Worm (Caenorhabditis elegans) whole organism, late embryonic: ENCODE data around the gene C53B4.3.

Experiments
- F13H6.1 ChIP-seq: sonication (generic microtip); optimal IDR thresholded peaks from 2 replicates; lab custom pipeline; 2016; ENCODE audit warnings: missing genetic modification characterization, missing compliant biosample characterization
- ceh-14 ChIP-seq: sonication (generic microtip); optimal IDR thresholded peaks from 2 replicates; lab custom pipeline; 2016; ENCODE audit warnings: missing genotype, missing genetic modification characterization, missing compliant biosample characterization
- ceh-34 ChIP-seq: sonication (generic microtip); optimal IDR thresholded peaks from 2 replicates; lab custom pipeline; 2016; ENCODE audit warnings: mild to moderate bottlenecking, missing genetic modification characterization, missing compliant biosample characterization
- ceh-9 ChIP-seq: sonication (generic microtip); optimal IDR thresholded peaks from 2 replicates; lab custom pipeline; 2016; ENCODE audit warnings: mild to moderate bottlenecking, missing genetic modification characterization, inconsistent platforms, missing compliant biosample characterization
- elt-2 ChIP-seq: sonication (generic microtip); optimal IDR thresholded peaks from 2 replicates; lab custom pipeline; 2016; ENCODE audit warnings: missing genetic modification reagents, missing genetic modification characterization, missing compliant biosample characterization
- hlh-15 ChIP-seq: sonication (generic microtip); optimal IDR thresholded peaks from 2 replicates; lab custom pipeline; 2016; ENCODE audit warnings: missing genetic modification characterization, missing compliant biosample characterization
- nhr-11 ChIP-seq: fragments of 150-350 bp; optimal IDR thresholded peaks from 2 replicates; lab custom pipeline; 2014; ENCODE audit warnings: missing biosample characterization, missing genetic modification characterization
- nhr-232 ChIP-seq: sonication (generic microtip); optimal IDR thresholded peaks from 2 replicates; lab custom pipeline; 2016; ENCODE audit warnings: missing genetic modification characterization, missing compliant biosample characterization
- pag-3 ChIP-seq: sonication (generic microtip); optimal IDR thresholded peaks from 2 replicates; lab custom pipeline; 2016; ENCODE audit warnings: missing compliant biosample characterization, missing genetic modification characterization, borderline replicate concordance
- pha-4 ChIP-seq: fragments of 150-350 bp; optimal IDR thresholded peaks from 2 replicates; lab custom pipeline; 2018; ENCODE audit warnings: missing biosample characterization, missing genetic modification reagents, missing genetic modification characterization
- pqm-1 ChIP-seq: sonication (generic microtip); optimal IDR thresholded peaks from 2 replicates; lab custom pipeline; 2016; ENCODE audit warnings: missing genetic modification characterization, missing compliant biosample characterization
- tbx-2 ChIP-seq: sonication (generic microtip); optimal IDR thresholded peaks from 2 replicates; lab custom pipeline; 2016; ENCODE audit warnings: missing genetic modification characterization, missing compliant biosample characterization
- unc-42 ChIP-seq: sonication (generic microtip); optimal IDR thresholded peaks from 2 replicates; lab custom pipeline; 2016; ENCODE audit warnings: missing genotype, missing genetic modification characterization, missing compliant biosample characterization
- unc-55 ChIP-seq: sonication (generic microtip); optimal IDR thresholded peaks from 2 replicates; lab custom pipeline; 2017; ENCODE audit warnings: missing biosample characterization, missing genetic modification reagents, missing genetic modification characterization

ce11 chrIV:8929942-8930492, 43.5 kb downstream of the C53B4.3 start, which contains the start of the genes D1046.18 and slc-25A26:
- TF ChIP-seq nhr-11 (tag; lab: Kevin White, UChicago) = no peak
- TF ChIP-seq pqm-1 (tag; lab: Kevin White, UChicago) = no peak
- TF ChIP-seq tbx-2 (tag; lab: Kevin White, UChicago) = no peak
- no peak for TF ChIP-seq ceh-14 (tag; lab: Kevin White, UChicago)
- no peak for TF ChIP-seq ceh-9
- TF ChIP-seq pha-4 = no peak
- TF ChIP-seq unc-55 (GFP tag; lab: Kevin White, UChicago) = no peak
- no peak for TF ChIP-seq ceh-34
- TF ChIP-seq elt-2 (tag; lab: Kevin White, UChicago) = no peak
- TF ChIP-seq nhr-232 = no peak
- TF ChIP-seq pag-3 (tag; lab: Kevin White, UChicago) = no peak
- TF ChIP-seq unc-42 (tag; lab: Kevin White, UChicago) = no peak
- no peak for TF ChIP-seq hlh-15 (tag; lab: Kevin White, UChicago)
- TF ChIP-seq F13H6.1 = no peak
